Worm (Caenorhabditis elegans) whole organism, midembryonic: Measurements from ENCODE around the gene ulp-2.

Source experiments
- T22C8.4 ChIP-seq: fragments of 200-800 bp; sonication (Bioruptor generic); IDR thresholded peaks from 2 replicates; pipeline ENCODE4 v1.3.6; 2022; ENCODE audit warnings: missing genetic modification characterization, missing compliant biosample characterization
- cog-1 ChIP-seq: sonication (generic microtip); optimal IDR thresholded peaks from 2 replicates; lab custom pipeline; 2016; ENCODE audit warnings: missing genetic modification characterization, missing compliant biosample characterization
- flt-1 ChIP-seq: fragments of 200-800 bp; sonication (Bioruptor generic); IDR thresholded peaks from 2 replicates; pipeline ENCODE4 v1.3.6; 2022; ENCODE audit warnings: missing genetic modification characterization, missing compliant biosample characterization
- med-1 ChIP-seq: sonication (generic microtip); optimal IDR thresholded peaks from 2 replicates; lab custom pipeline; 2017; ENCODE audit warnings: missing genetic modification characterization, mild to moderate bottlenecking, missing compliant biosample characterization, antibody characterized with exemption, missing genetic modification reagents; ENCODE audit not compliant: insufficient read depth
- ref-1 ChIP-seq: fragments of 200-800 bp; sonication (Bioruptor generic); conservative IDR thresholded peaks from 2 replicates; pipeline ENCODE4 v1.3.6; 2022; ENCODE audit warnings: missing genetic modification reagents, missing genetic modification characterization, missing compliant biosample characterization

DNA sequence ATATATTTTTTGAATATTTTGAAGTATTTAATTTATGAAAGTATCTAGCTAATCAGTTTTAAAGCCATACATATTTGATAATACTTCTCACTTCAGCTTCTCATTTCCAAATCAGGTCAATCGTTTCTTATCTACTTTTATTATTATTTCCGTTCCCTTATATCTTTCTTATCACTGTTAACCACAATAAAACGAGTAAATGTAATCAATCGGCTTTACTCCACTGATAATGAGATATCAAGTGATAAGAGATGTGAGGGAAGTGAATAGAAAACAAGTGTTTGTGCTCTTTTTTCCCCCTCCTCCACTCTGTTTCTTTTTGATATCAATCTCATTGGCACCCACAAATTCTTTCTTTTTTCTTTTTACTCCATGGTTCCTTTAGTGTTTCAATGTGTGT is 6.9 kb upstream of the ulp-2 start:
- TF ChIP-seq ref-1 (GFP tag; lab: Robert Waterston, UW): no peak
- TF ChIP-seq T22C8.4 (GFP tag; lab: Robert Waterston, UW): no peak
- TF ChIP-seq flt-1 (GFP tag; lab: Robert Waterston, UW): no peak
- no peak for TF ChIP-seq cog-1
- no peak for TF ChIP-seq med-1 (GFP tag; lab: Kevin White, UChicago)
